Worm (Caenorhabditis elegans) whole organism, L3 larva: Measurements from ENCODE around the gene nspe-2.

Experiments used
- R02D3.7 ChIP-seq: fragments of 150-350 bp; optimal IDR thresholded peaks from 2 replicates; lab custom pipeline; 2014; ENCODE audit warnings: missing biosample characterization, missing genetic modification characterization
- aly-2 ChIP-seq: fragments of 150-350 bp; optimal IDR thresholded peaks from 2 replicates; lab custom pipeline; 2014; ENCODE audit warnings: missing biosample characterization, missing genetic modification characterization
- ama-1 ChIP-seq: fragments of 150-350 bp; optimal IDR thresholded peaks from 2 replicates; lab custom pipeline; 2018
- ceh-16 ChIP-seq: sonication (generic microtip); optimal IDR thresholded peaks from 2 replicates; lab custom pipeline; 2017; ENCODE audit warnings: missing biosample characterization, missing genetic modification characterization
- ceh-28 ChIP-seq: fragments of 150-350 bp; optimal IDR thresholded peaks from 2 replicates; lab custom pipeline; 2014; ENCODE audit warnings: missing biosample characterization, missing genetic modification reagents, missing genetic modification characterization
- ceh-9 ChIP-seq: sonication (generic microtip); optimal IDR thresholded peaks from 2 replicates; lab custom pipeline; 2018; ENCODE audit warnings: missing biosample characterization, missing genetic modification characterization
- daf-12 ChIP-seq: fragments of 150-350 bp; optimal IDR thresholded peaks from 2 replicates; lab custom pipeline; 2014; ENCODE audit warnings: missing biosample characterization, missing genetic modification reagents, missing genetic modification characterization
- egl-27 ChIP-seq: sonication (generic microtip); optimal IDR thresholded peaks from 4 replicates; lab custom pipeline; 2017; ENCODE audit warnings: missing biosample characterization, missing genetic modification reagents, missing genetic modification characterization
- egl-5 ChIP-seq: fragments of 150-350 bp; optimal IDR thresholded peaks from 2 replicates; lab custom pipeline; 2017; ENCODE audit warnings: missing biosample characterization, missing genetic modification reagents, missing genetic modification characterization, inconsistent platforms
- elt-1 ChIP-seq: fragments of 150-350 bp; optimal IDR thresholded peaks from 2 replicates; lab custom pipeline; 2014; ENCODE audit warnings: missing biosample characterization, missing genetic modification characterization
- elt-2 ChIP-seq: sonication (generic microtip); optimal IDR thresholded peaks from 2 replicates; lab custom pipeline; 2016; ENCODE audit warnings: missing genetic modification reagents, mild to moderate bottlenecking, missing genetic modification characterization, missing compliant biosample characterization
- elt-3 ChIP-seq, 3 experiments: fragments of 150-350 bp in 1 of 3; sonication (generic microtip) in 2 of 3; optimal IDR thresholded peaks; 2 replicates in 2 of 3; 4 replicates in 1 of 3; lab custom pipeline; 2014 to 2017; ENCODE audit warnings: missing biosample characterization in 3 of 3, missing genetic modification characterization in 3 of 3
- eor-1 ChIP-seq, 2 experiments: fragments of 150-350 bp; optimal IDR thresholded peaks; 2 replicates each; lab custom pipeline; 2014 to 2018; ENCODE audit warnings: missing biosample characterization in 2 of 2, missing genetic modification characterization in 2 of 2
- fkh-10 ChIP-seq: sonication (generic microtip); optimal IDR thresholded peaks from 2 replicates; lab custom pipeline; 2017; ENCODE audit warnings: missing biosample characterization, missing genetic modification reagents, missing genetic modification characterization
- hmg-11 ChIP-seq: sonication (generic microtip); optimal IDR thresholded peaks from 2 replicates; lab custom pipeline; 2016; ENCODE audit warnings: missing genetic modification characterization, missing compliant biosample characterization
- mml-1 ChIP-seq: fragments of 150-350 bp; sonication (generic microtip); optimal IDR thresholded peaks from 3 replicates; lab custom pipeline; 2014; ENCODE audit warnings: missing biosample characterization, missing genetic modification characterization
- nhr-11 ChIP-seq: fragments of 150-350 bp; optimal IDR thresholded peaks from 2 replicates; lab custom pipeline; 2014; ENCODE audit warnings: missing biosample characterization, missing genetic modification characterization
- nhr-23 ChIP-seq: fragments of 150-350 bp; optimal IDR thresholded peaks from 2 replicates; lab custom pipeline; 2014; ENCODE audit warnings: missing biosample characterization, missing genetic modification reagents, missing genetic modification characterization
- nhr-237 ChIP-seq: fragments of 150-350 bp; optimal IDR thresholded peaks from 2 replicates; lab custom pipeline; 2014; ENCODE audit warnings: missing biosample characterization, missing genetic modification characterization
- nhr-25 ChIP-seq: sonication (generic microtip); optimal IDR thresholded peaks from 2 replicates; lab custom pipeline; 2017; ENCODE audit warnings: missing biosample characterization, missing genetic modification characterization
- nhr-43 ChIP-seq: sonication (generic microtip); optimal IDR thresholded peaks from 2 replicates; lab custom pipeline; 2016; ENCODE audit warnings: mild to moderate bottlenecking, missing genetic modification characterization, missing compliant biosample characterization; ENCODE audit not compliant: poor library complexity, severe bottlenecking
- nhr-67 ChIP-seq: fragments of 150-350 bp; optimal IDR thresholded peaks from 2 replicates; lab custom pipeline; 2014; ENCODE audit warnings: missing biosample characterization, missing genetic modification characterization
- nhr-77 ChIP-seq: fragments of 150-350 bp; optimal IDR thresholded peaks from 2 replicates; lab custom pipeline; 2014; ENCODE audit warnings: missing biosample characterization, missing genetic modification characterization
- pqm-1 ChIP-seq: fragments of 150-350 bp; optimal IDR thresholded peaks from 2 replicates; lab custom pipeline; 2017; ENCODE audit warnings: missing biosample characterization, missing genetic modification characterization, inconsistent platforms
- skn-1 ChIP-seq: fragments of 150-350 bp; optimal IDR thresholded peaks from 2 replicates; lab custom pipeline; 2014; ENCODE audit warnings: missing biosample characterization, missing genetic modification characterization
- snpc-4 ChIP-seq: fragments of 150-350 bp; optimal IDR thresholded peaks from 2 replicates; lab custom pipeline; 2014; ENCODE audit warnings: missing biosample characterization, missing genetic modification characterization
- tbx-2 ChIP-seq: sonication (generic microtip); optimal IDR thresholded peaks from 2 replicates; lab custom pipeline; 2016; ENCODE audit warnings: mild to moderate bottlenecking, missing genetic modification characterization, missing compliant biosample characterization
- unc-39 ChIP-seq: sonication (generic microtip); optimal IDR thresholded peaks from 4 replicates; lab custom pipeline; 2017; ENCODE audit warnings: missing biosample characterization, missing genetic modification characterization
- zag-1 ChIP-seq: fragments of 150-350 bp; optimal IDR thresholded peaks from 2 replicates; lab custom pipeline; 2014; ENCODE audit warnings: missing biosample characterization, missing genetic modification characterization
- ztf-4 ChIP-seq: fragments of 150-350 bp; optimal IDR thresholded peaks from 2 replicates; lab custom pipeline; 2014; ENCODE audit warnings: missing biosample characterization, missing genetic modification characterization

The nspe-2 gene

DNA sequence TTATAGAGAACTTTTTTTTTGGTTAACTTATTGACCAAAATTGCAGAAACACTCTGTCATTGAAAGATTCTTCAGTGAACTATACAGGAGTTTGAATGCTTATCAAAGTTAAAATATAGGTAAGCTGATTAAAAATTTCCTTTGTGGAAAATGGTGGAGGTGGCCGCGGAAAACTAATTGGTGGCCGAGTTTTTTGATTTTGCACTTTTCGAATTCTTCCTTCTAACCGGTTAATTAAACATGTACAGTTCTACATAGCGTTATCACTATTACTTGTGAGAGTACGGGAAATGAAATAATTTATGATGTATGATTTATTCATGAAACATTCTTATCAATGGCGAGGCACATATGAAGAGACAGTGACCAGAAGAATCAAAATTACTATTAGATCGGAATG, 41.4 kb downstream of the nspe-2 start, which contains the start of gene clec-8:
Gene clec-8 (minus strand): TSS at position 308 of the 400 bp plus-strand sequence.
- TF ChIP-seq pqm-1 (tag; lab: Kevin White, UChicago) = peak; percentile 74
- no peak for TF ChIP-seq ceh-9 (tag; lab: Kevin White, UChicago)
- TF ChIP-seq elt-2 (tag; lab: Kevin White, UChicago) = peak; percentile 74
- peak; percentile 27 for TF ChIP-seq ceh-28 (tag; lab: Kevin White, UChicago)

DNA sequence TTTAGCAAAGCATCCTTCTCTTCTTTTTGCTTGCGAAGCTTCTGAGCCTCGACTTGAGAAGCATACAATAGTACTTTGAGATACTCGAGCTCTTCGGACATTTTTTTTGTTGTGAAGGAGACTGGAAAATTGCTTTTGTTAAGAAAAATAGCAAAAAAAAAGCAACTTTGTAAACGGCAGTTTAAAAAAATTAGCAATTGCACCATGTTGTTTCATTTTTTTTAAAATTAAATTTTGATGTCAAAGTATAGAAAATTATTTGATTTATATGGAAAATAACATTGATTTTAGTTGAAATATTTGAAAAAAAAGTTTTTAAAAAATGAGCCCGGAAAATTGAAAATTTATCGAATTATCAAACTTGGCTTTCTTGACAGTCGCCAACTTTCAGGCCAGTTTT, 44.5 kb downstream of the nspe-2 start, which contains the start of gene Y38E10A.3:
Gene Y38E10A.3 (minus strand): TSS at position 101 of the 400 bp plus-strand sequence.
- no peak for TF ChIP-seq mml-1 (tag; lab: Kevin White, UChicago)
- no peak for TF ChIP-seq nhr-23 (tag; lab: Kevin White, UChicago)
- TF ChIP-seq snpc-4 (tag; lab: Kevin White, UChicago) = no peak
- no peak for TF ChIP-seq R02D3.7 (tag; lab: Kevin White, UChicago)
- no peak for TF ChIP-seq ceh-28 (tag; lab: Kevin White, UChicago)
- TF ChIP-seq nhr-43 (tag; lab: Kevin White, UChicago) = no peak
- no peak for TF ChIP-seq ztf-4
- TF ChIP-seq ceh-16 (tag; lab: Kevin White, UChicago) = no peak
- TF ChIP-seq nhr-237 (tag; lab: Kevin White, UChicago) = no peak
- TF ChIP-seq nhr-11 (tag; lab: Kevin White, UChicago) = no peak
- no peak for TF ChIP-seq elt-1 (tag; lab: Kevin White, UChicago)
- TF ChIP-seq ama-1 = no peak

DNA sequence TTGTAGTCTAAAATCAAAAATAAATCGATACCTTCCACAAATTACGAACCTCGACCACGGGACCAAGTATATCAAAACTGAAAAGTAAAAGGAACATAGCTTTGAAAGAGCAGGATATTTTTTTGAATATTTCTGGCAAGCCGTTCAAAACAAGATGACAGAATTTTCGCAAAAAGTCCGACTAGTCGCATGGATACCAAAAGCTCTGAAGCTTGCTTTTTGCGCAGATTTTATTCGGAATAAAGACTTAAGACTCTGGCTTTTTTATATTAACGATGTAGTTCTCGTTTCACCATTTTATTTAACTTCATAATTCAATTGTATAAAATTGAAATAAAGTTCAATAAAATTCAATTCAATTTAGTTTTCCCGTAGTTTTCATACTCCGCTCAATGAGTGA, 45.6 kb downstream of the nspe-2 start, which contains the start of gene Y38E10A.2:
Gene Y38E10A.2 (minus strand): TSS at position 101 of the 400 bp plus-strand sequence.
- TF ChIP-seq nhr-23 (tag; lab: Kevin White, UChicago) = no peak
- TF ChIP-seq elt-1 (tag; lab: Kevin White, UChicago) = no peak
- TF ChIP-seq elt-3 (tag; optimal IDR thresholded peaks at IDR 0.05; lab: Kevin White, UChicago) = no peak
- TF ChIP-seq eor-1 (tag; optimal IDR thresholded peaks at IDR 0.05; lab: Kevin White, UChicago) = no peak
- TF ChIP-seq daf-12 (tag; lab: Kevin White, UChicago) = no peak
- TF ChIP-seq elt-2 (tag; lab: Kevin White, UChicago) = no peak

DNA sequence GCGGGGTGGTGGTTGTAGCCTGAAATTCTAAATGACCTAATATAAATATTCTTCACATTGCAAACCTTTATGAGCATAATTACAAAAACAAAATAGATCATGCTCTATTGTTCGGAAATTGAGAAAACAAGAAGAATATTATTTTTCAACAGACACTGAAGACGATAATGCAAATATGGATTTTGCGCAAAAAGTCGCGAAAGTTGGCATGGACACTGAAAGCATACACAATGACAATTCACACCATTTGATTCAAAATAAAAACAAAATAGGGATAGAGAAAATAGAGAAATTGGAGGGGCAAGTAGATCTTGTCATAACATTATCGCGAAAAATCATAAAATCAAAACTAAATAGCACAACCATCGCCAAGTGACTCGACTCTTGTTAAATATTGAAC, 46.4 kb downstream of the nspe-2 start, which contains the start of gene Y38E10A.35:
Gene Y38E10A.35 (minus strand): TSS at position 101 of the 400 bp plus-strand sequence.
- TF ChIP-seq zag-1 (tag; lab: Kevin White, UChicago) (no peak), mml-1 (tag; lab: Kevin White, UChicago) (no peak), hmg-11 (tag; lab: Kevin White, UChicago) (no peak)
- TF ChIP-seq, all 47 proteins: peak for 0

DNA sequence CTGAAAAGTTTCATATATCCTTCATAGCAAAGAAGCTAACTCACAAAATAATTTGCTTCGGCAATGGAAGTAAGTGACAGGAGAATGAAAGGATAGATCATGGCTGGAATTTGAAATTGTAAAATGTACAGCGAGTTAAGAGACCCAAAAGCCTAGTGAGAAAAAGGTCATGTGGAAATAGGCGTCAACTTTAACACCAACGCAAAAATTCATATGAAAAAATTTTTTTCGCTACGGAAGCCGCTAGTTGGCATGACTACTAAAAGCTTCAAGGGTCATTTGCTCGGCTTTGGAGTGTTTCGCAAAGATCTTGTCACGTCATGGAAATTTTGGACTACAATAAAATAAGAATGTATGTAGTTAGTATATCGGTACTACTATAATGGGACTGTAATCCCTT, 48.7 kb downstream of the nspe-2 start, which contains the start of gene Y38E10A.1:
Gene Y38E10A.1 (minus strand): TSS at position 101 of the 400 bp plus-strand sequence.
- no peak for TF ChIP-seq nhr-77 (tag; lab: Kevin White, UChicago)
- TF ChIP-seq nhr-237 (tag; lab: Kevin White, UChicago) = no peak
- no peak for TF ChIP-seq nhr-67 (tag; lab: Kevin White, UChicago)
- no peak for TF ChIP-seq ztf-4
- no peak for TF ChIP-seq egl-5 (tag; lab: Kevin White, UChicago)
- TF ChIP-seq aly-2 (tag; lab: Kevin White, UChicago) = no peak
- no peak for TF ChIP-seq nhr-43 (tag; lab: Kevin White, UChicago)
- no peak for TF ChIP-seq tbx-2 (tag; lab: Kevin White, UChicago)
- no peak for TF ChIP-seq skn-1 (tag; lab: Kevin White, UChicago)
- no peak for TF ChIP-seq nhr-25 (tag; lab: Kevin White, UChicago)
- no peak for TF ChIP-seq egl-27
- no peak for TF ChIP-seq fkh-10 (GFP tag; lab: Kevin White, UChicago)
- TF ChIP-seq unc-39 (tag; lab: Kevin White, UChicago) = no peak
- no peak for TF ChIP-seq daf-12 (tag; lab: Kevin White, UChicago)
